Worm (Caenorhabditis elegans) whole organism, L3 larva: ENCODE data around the gene mtm-5.
A peak's percentile ranks its signal among the peaks of the same experiment; 100 is the strongest.

Source experiments
- ama-1 ChIP-seq: fragments of 150-350 bp; optimal IDR thresholded peaks from 2 replicates; lab custom pipeline; 2018
- ceh-16 ChIP-seq: sonication (generic microtip); optimal IDR thresholded peaks from 2 replicates; lab custom pipeline; 2017; ENCODE audit warnings: missing biosample characterization, missing genetic modification characterization
- fkh-10 ChIP-seq: sonication (generic microtip); optimal IDR thresholded peaks from 2 replicates; lab custom pipeline; 2017; ENCODE audit warnings: missing biosample characterization, missing genetic modification reagents, missing genetic modification characterization
- nhr-12 ChIP-seq: fragments of 150-350 bp; optimal IDR thresholded peaks from 2 replicates; lab custom pipeline; 2014; ENCODE audit warnings: missing biosample characterization, missing genetic modification characterization
- nhr-23 ChIP-seq: fragments of 150-350 bp; optimal IDR thresholded peaks from 2 replicates; lab custom pipeline; 2014; ENCODE audit warnings: missing biosample characterization, missing genetic modification reagents, missing genetic modification characterization
- pha-4 ChIP-seq: fragments of 150-350 bp; optimal IDR thresholded peaks from 2 replicates; lab custom pipeline; 2014; ENCODE audit warnings: missing biosample characterization, missing genetic modification reagents, missing genetic modification characterization
- unc-62 ChIP-seq: fragments of 150-350 bp; sonication (generic microtip); optimal IDR thresholded peaks from 4 replicates; lab custom pipeline; 2014; ENCODE audit warnings: missing biosample characterization, missing genetic modification reagents, missing genetic modification characterization

- no peak for TF ChIP-seq ama-1 (lab: Kevin White, UChicago)
- TF ChIP-seq nhr-23 (tag; lab: Kevin White, UChicago): no peak
- TF ChIP-seq pha-4: peak; percentile 24
- TF ChIP-seq ceh-16: no peak
- no peak for TF ChIP-seq unc-62 (GFP tag; lab: Kevin White, UChicago)
- TF ChIP-seq nhr-12 (tag; lab: Kevin White, UChicago): no peak
- TF ChIP-seq fkh-10 (GFP tag; lab: Kevin White, UChicago): no peak
Observed at ce11 chrX:5213565-5213964, 29.6 kb downstream of the mtm-5 start.
